Worm (Caenorhabditis elegans) whole organism, L4/young adult: ENCODE measurements around the gene chhy-1.

Source experiments
- W03F9.2 ChIP-seq: fragments of 150-350 bp; optimal IDR thresholded peaks from 2 replicates; lab custom pipeline; 2014; ENCODE audit warnings: missing biosample characterization, missing genetic modification characterization
- dao-5 ChIP-seq: sonication (generic microtip); optimal IDR thresholded peaks from 2 replicates; lab custom pipeline; 2016; ENCODE audit warnings: missing genotype, missing genetic modification characterization, moderate library complexity, missing compliant biosample characterization
- him-1 ChIP-seq: sonication (generic microtip); optimal IDR thresholded peaks from 2 replicates; lab custom pipeline; 2016; ENCODE audit warnings: missing genotype, missing genetic modification reagents, missing genetic modification characterization, missing compliant biosample characterization

Gene chhy-1

ce11 chrII:8583035-8583434 is 34.4 kb downstream of the chhy-1 start:
- TF ChIP-seq him-1 (no peak), W03F9.2 (no peak), dao-5 (no peak)

ce11 chrII:8581700-8582099 is 35.7 kb downstream of the chhy-1 start, which contains the start of gene arl-1:
arl-1 (plus strand) TSS chrII:8582000.
- no peak for TF ChIP-seq W03F9.2
- no peak for TF ChIP-seq dao-5
- no peak for TF ChIP-seq him-1

ce11 chrII:8577509-8578099 is 39.8 kb downstream of the chhy-1 start, which contains the start of gene F54C9.9:
F54C9.9 (plus strand) TSS chrII:8578049.
- no peak for TF ChIP-seq him-1
- TF ChIP-seq W03F9.2 = no peak
- no peak for TF ChIP-seq dao-5

- no peak for TF ChIP-seq W03F9.2
- TF ChIP-seq him-1 = no peak
- TF ChIP-seq dao-5 = no peak
Observed at ce11 chrII:8575184-8575583, 42.2 kb downstream of the chhy-1 start, which contains the start of gene puf-5. puf-5 (plus strand) TSS chrII:8575541.

- TF ChIP-seq dao-5 = no peak
- TF ChIP-seq him-1 = no peak
- TF ChIP-seq W03F9.2 = no peak
Observed at ce11 chrII:8573044-8573443, 44.4 kb downstream of the chhy-1 start, which contains the start of gene F54C9.7. F54C9.7 (plus strand) TSS chrII:8573344.

ce11 chrII:8570977-8571376 is 46.4 kb downstream of the chhy-1 start, which contains the start of gene bcs-1:
bcs-1 (plus strand) TSS chrII:8571085.
- TF ChIP-seq W03F9.2 (no peak), dao-5 (no peak), him-1 (no peak)

- TF ChIP-seq dao-5 = no peak
- TF ChIP-seq him-1 = peak; percentile 1
- TF ChIP-seq W03F9.2 = peak; percentile 97
Observed at ce11 chrII:8569038-8569977, 48.1 kb downstream of the chhy-1 start, which contains the start of the genes col-38 and rpl-5. col-38 (minus strand) TSS chrII:8569088. rpl-5 (plus strand) TSS chrII:8569927.

ce11 chrII:8568234-8568969 is 49.0 kb downstream of the chhy-1 start:
- TF ChIP-seq dao-5 (no peak), him-1 (no peak), W03F9.2 (no peak)

ce11 chrII:8566806-8567266 is 50.6 kb downstream of the chhy-1 start, which contains the start of gene F54C9.3:
F54C9.3 (minus strand) TSS chrII:8566856.
- TF ChIP-seq dao-5 = no peak
- TF ChIP-seq W03F9.2 = no peak
- no peak for TF ChIP-seq him-1

ce11 chrII:8566039-8566438 is 51.4 kb downstream of the chhy-1 start, which contains the start of gene stc-1:
stc-1 (minus strand) TSS chrII:8566139.
- TF ChIP-seq dao-5 = no peak
- no peak for TF ChIP-seq W03F9.2
- no peak for TF ChIP-seq him-1
